Fruit fly (Drosophila melanogaster) S2 (cell line): ENCODE data around the gene CG18754.

Experiments
- CG8478 ChIP-seq: fragments of >200 bp; optimal IDR thresholded peaks from 2 replicates; lab custom pipeline; 2018
- CTCF ChIP-seq, 2 experiments: fragments of >200 bp; optimal IDR thresholded peaks; 2 replicates each; lab custom pipeline; 2018

dm6 chr3R:23721525-23721924 is 37.7 kb downstream of the CG18754 start, which contains the start of gene CG10232:
- TF ChIP-seq CG8478 (lab: Kevin White, UChicago) = no peak
- TF ChIP-seq CTCF (optimal IDR thresholded peaks at IDR 0.05; lab: Kevin White, UChicago) = no peak
